Fruit fly (Drosophila melanogaster) whole organism, embryonic: Measurements from ENCODE around the gene mRpL16.

Experiments
- ATbp ChIP-seq: fragments of 200-800 bp; sonication (Bioruptor generic); optimal IDR thresholded peaks from 2 replicates; lab custom pipeline; 2017; ENCODE audit warnings: missing biosample characterization, mild to moderate bottlenecking, missing genetic modification characterization, missing genetic modification reagents
- Atf6 ChIP-seq: fragments of 200-800 bp; sonication (Bioruptor generic); IDR thresholded peaks from 2 replicates; pipeline ENCODE4 v1.3.6; 2022; ENCODE audit warnings: missing biosample characterization, missing genetic modification characterization
- Bdp1 ChIP-seq: fragments of 200-800 bp; sonication (Bioruptor generic); optimal IDR thresholded peaks from 3 replicates; lab custom pipeline; 2016; ENCODE audit warnings: missing biosample characterization, missing genetic modification characterization
- CG11560 ChIP-seq: fragments of 200-800 bp; sonication (Bioruptor generic); IDR thresholded peaks from 3 replicates; pipeline ENCODE4 v1.3.6; 2022; ENCODE audit warnings: missing biosample characterization, missing genetic modification characterization
- CG11696 ChIP-seq: fragments of 200-800 bp; sonication (Bioruptor generic); IDR thresholded peaks from 2 replicates; pipeline ENCODE4 v1.3.6; 2022; ENCODE audit warnings: missing biosample characterization, missing genetic modification characterization
- CG14014 ChIP-seq: fragments of 200-800 bp; sonication (Bioruptor generic); IDR thresholded peaks from 2 replicates; pipeline ENCODE4 v1.3.6; 2022; ENCODE audit warnings: missing biosample characterization, missing genetic modification characterization
- CG15696 ChIP-seq: fragments of 200-800 bp; sonication (Bioruptor generic); optimal IDR thresholded peaks from 2 replicates; lab custom pipeline; 2019; ENCODE audit warnings: missing biosample characterization, mild to moderate bottlenecking, missing genetic modification characterization, moderate library complexity
- CG1647 ChIP-seq: fragments of 200-800 bp; sonication (Bioruptor generic); optimal IDR thresholded peaks from 3 replicates; lab custom pipeline; 2016; ENCODE audit warnings: missing biosample characterization, missing genetic modification characterization
- CG17829 ChIP-seq: fragments of 200-800 bp; optimal IDR thresholded peaks from 2 replicates; lab custom pipeline; 2019; ENCODE audit warnings: missing biosample characterization, mild to moderate bottlenecking, missing genetic modification characterization, moderate library complexity
- CG2678 ChIP-seq: fragments of 200-800 bp; sonication (Bioruptor generic); optimal IDR thresholded peaks from 3 replicates; lab custom pipeline; 2019; ENCODE audit warnings: missing biosample characterization, mild to moderate bottlenecking, missing genetic modification characterization, moderate library complexity
- CG31441 ChIP-seq: fragments of 200-800 bp; sonication (Bioruptor generic); IDR thresholded peaks from 2 replicates; pipeline ENCODE4 v1.3.6; 2022; ENCODE audit warnings: missing biosample characterization, missing genetic modification characterization
- CG3163 ChIP-seq: fragments of 200-800 bp; sonication (Bioruptor generic); optimal IDR thresholded peaks from 3 replicates; lab custom pipeline; 2016; ENCODE audit warnings: missing biosample characterization, missing genetic modification characterization
- CG33213 ChIP-seq: fragments of 200-800 bp; sonication (Bioruptor generic); optimal IDR thresholded peaks from 3 replicates; lab custom pipeline; 2016; ENCODE audit warnings: missing biosample characterization, missing genetic modification characterization
- CG4360 ChIP-seq: fragments of 200-800 bp; sonication (Bioruptor generic); IDR thresholded peaks from 2 replicates; pipeline ENCODE4 v1.3.6; 2022; ENCODE audit warnings: missing biosample characterization, missing genetic modification characterization
- CG6254 ChIP-seq: fragments of 200-800 bp; sonication (Bioruptor generic); optimal IDR thresholded peaks from 3 replicates; lab custom pipeline; 2017; ENCODE audit warnings: mild to moderate bottlenecking, missing biosample characterization, missing genetic modification reagents, missing genetic modification characterization
- CG6689 ChIP-seq: fragments of 200-800 bp; sonication (Bioruptor generic); IDR thresholded peaks from 2 replicates; pipeline ENCODE4 v1.3.6; 2022; ENCODE audit warnings: missing biosample characterization, missing genetic modification characterization
- CG8359 ChIP-seq: fragments of 200-800 bp; sonication (Bioruptor generic); optimal IDR thresholded peaks from 2 replicates; lab custom pipeline; 2017; ENCODE audit warnings: missing biosample characterization, mild to moderate bottlenecking, missing genetic modification characterization, borderline replicate concordance
- CG8944 ChIP-seq: fragments of 200-800 bp; sonication (Bioruptor generic); optimal IDR thresholded peaks from 3 replicates; lab custom pipeline; 2016; ENCODE audit warnings: missing biosample characterization, missing genetic modification characterization
- CG9817 ChIP-seq: fragments of 200-800 bp; sonication (Bioruptor generic); optimal IDR thresholded peaks from 2 replicates; lab custom pipeline; 2018; ENCODE audit warnings: missing biosample characterization, mild to moderate bottlenecking, missing genetic modification characterization, moderate library complexity
- CG9932 ChIP-seq: fragments of 200-800 bp; sonication (Bioruptor generic); IDR thresholded peaks from 2 replicates; pipeline ENCODE4 v1.3.6; 2022; ENCODE audit warnings: missing biosample characterization, missing genetic modification characterization
- Camta ChIP-seq: fragments of 200-800 bp; sonication (Bioruptor generic); optimal IDR thresholded peaks from 2 replicates; lab custom pipeline; 2016; ENCODE audit warnings: missing biosample characterization, missing genetic modification characterization
- D19B ChIP-seq: fragments of 200-800 bp; sonication (Bioruptor generic); optimal IDR thresholded peaks from 2 replicates; lab custom pipeline; 2017; ENCODE audit warnings: missing biosample characterization, mild to moderate bottlenecking, missing genetic modification characterization
- Dll ChIP-seq: fragments of 200-800 bp; sonication (Bioruptor generic); IDR thresholded peaks from 4 replicates; pipeline ENCODE4 v1.3.6; 2022; ENCODE audit warnings: missing biosample characterization, missing genetic modification characterization; ENCODE audit not compliant: partially characterized antibody
- Dref ChIP-seq: fragments of 200-800 bp; sonication (Bioruptor generic); IDR thresholded peaks from 2 replicates; pipeline ENCODE4 v1.3.6; 2022; ENCODE audit warnings: missing biosample characterization, missing genetic modification characterization
- H2.0 ChIP-seq: fragments of 200-800 bp; sonication (Bioruptor generic); IDR thresholded peaks from 2 replicates; pipeline ENCODE4 v1.3.6; 2022; ENCODE audit warnings: missing biosample characterization, missing genetic modification characterization
- HLH54F ChIP-seq: fragments of 200-800 bp; sonication (Bioruptor generic); optimal IDR thresholded peaks from 3 replicates; lab custom pipeline; 2016; ENCODE audit warnings: missing biosample characterization, missing genetic modification characterization
- Hr78 ChIP-seq, 2 experiments: fragments of 200-800 bp in 1 of 2; fragments of >200 bp in 1 of 2; sonication (Bioruptor generic) in 1 of 2; optimal IDR thresholded peaks; 2 replicates each; lab custom pipeline; 2017 to 2019; ENCODE audit warnings: missing biosample characterization in 2 of 2, missing genetic modification characterization in 2 of 2, mild to moderate bottlenecking in 1 of 2, moderate library complexity in 1 of 2
- Max ChIP-seq: fragments of 200-800 bp; sonication (Bioruptor generic); optimal IDR thresholded peaks from 2 replicates; lab custom pipeline; 2016; ENCODE audit warnings: missing biosample characterization, mild to moderate bottlenecking, missing genetic modification characterization
- Meics ChIP-seq: fragments of 200-800 bp; sonication (Bioruptor generic); optimal IDR thresholded peaks from 2 replicates; lab custom pipeline; 2017; ENCODE audit warnings: missing biosample characterization, mild to moderate bottlenecking, missing genetic modification characterization
- Sry-β ChIP-seq: fragments of 200-800 bp; sonication (Bioruptor generic); optimal IDR thresholded peaks from 2 replicates; lab custom pipeline; 2018; ENCODE audit warnings: missing biosample characterization, mild to moderate bottlenecking, missing genetic modification characterization, moderate library complexity
- ab ChIP-seq: fragments of 200-800 bp; sonication (Bioruptor generic); optimal IDR thresholded peaks from 2 replicates; lab custom pipeline; 2016; ENCODE audit warnings: missing biosample characterization, missing genetic modification characterization
- aop ChIP-seq: fragments of 200-800 bp; sonication (Bioruptor generic); IDR thresholded peaks from 2 replicates; pipeline ENCODE4 v1.3.6; 2022; ENCODE audit warnings: missing biosample characterization, missing genetic modification characterization
- bcd ChIP-seq: fragments of 200-800 bp; sonication (Bioruptor generic); optimal IDR thresholded peaks from 2 replicates; lab custom pipeline; 2017; ENCODE audit warnings: missing biosample characterization, mild to moderate bottlenecking, missing genetic modification characterization
- br ChIP-seq: fragments of >200 bp; optimal IDR thresholded peaks from 2 replicates; lab custom pipeline; 2017
- chm ChIP-seq: fragments of 200-800 bp; sonication (Bioruptor generic); IDR thresholded peaks from 2 replicates; pipeline ENCODE4 v1.3.6; 2022; ENCODE audit warnings: missing biosample characterization, missing genetic modification characterization
- dmrt11E ChIP-seq: fragments of 200-800 bp; sonication (Bioruptor generic); optimal IDR thresholded peaks from 3 replicates; lab custom pipeline; 2018; ENCODE audit warnings: missing biosample characterization, mild to moderate bottlenecking, missing genetic modification characterization, moderate library complexity
- emc ChIP-seq: fragments of 200-800 bp; sonication (Bioruptor generic); optimal IDR thresholded peaks from 2 replicates; lab custom pipeline; 2016; ENCODE audit warnings: missing biosample characterization, missing genetic modification characterization
- ewg ChIP-seq: fragments of 200-800 bp; sonication (Bioruptor generic); optimal IDR thresholded peaks from 3 replicates; lab custom pipeline; 2017; ENCODE audit warnings: mild to moderate bottlenecking, missing biosample characterization, missing genetic modification reagents, missing genetic modification characterization
- fd3F ChIP-seq: fragments of 200-800 bp; sonication (Bioruptor generic); optimal IDR thresholded peaks from 2 replicates; lab custom pipeline; 2018; ENCODE audit warnings: missing biosample characterization, mild to moderate bottlenecking, missing genetic modification characterization, moderate library complexity
- fd64A ChIP-seq: fragments of 200-800 bp; sonication (Bioruptor generic); optimal IDR thresholded peaks from 3 replicates; lab custom pipeline; 2018; ENCODE audit warnings: missing biosample characterization, mild to moderate bottlenecking, missing genetic modification characterization
- fru ChIP-seq: fragments of >200 bp; optimal IDR thresholded peaks from 2 replicates; lab custom pipeline; 2017
- gfzf ChIP-seq: fragments of 200-800 bp; sonication (Bioruptor generic); optimal IDR thresholded peaks from 2 replicates; lab custom pipeline; 2016; ENCODE audit warnings: missing biosample characterization, mild to moderate bottlenecking, missing genetic modification characterization, moderate library complexity
- gsb ChIP-seq: fragments of 200-800 bp; sonication (Bioruptor generic); IDR thresholded peaks from 2 replicates; pipeline ENCODE4 v1.3.6; 2022; ENCODE audit warnings: missing biosample characterization, missing genetic modification characterization
- ham ChIP-seq: fragments of 200-800 bp; sonication (Bioruptor generic); IDR thresholded peaks from 2 replicates; pipeline ENCODE4 v1.3.6; 2022; ENCODE audit warnings: missing biosample characterization, missing genetic modification characterization
- lola ChIP-seq, 3 experiments: fragments of >200 bp in 2 of 3; fragments of 200-800 bp in 1 of 3; sonication (Bioruptor generic) in 1 of 3; optimal IDR thresholded peaks; 2 replicates each; lab custom pipeline; 2017 to 2019; ENCODE audit warnings: missing biosample characterization in 3 of 3, missing genetic modification characterization in 3 of 3, mild to moderate bottlenecking in 1 of 3, moderate library complexity in 1 of 3
- mam ChIP-seq: fragments of 200-800 bp; sonication (Bioruptor generic); optimal IDR thresholded peaks from 3 replicates; lab custom pipeline; 2016; ENCODE audit warnings: missing biosample characterization, missing genetic modification characterization
- psq ChIP-seq: fragments of 200-800 bp; sonication (Bioruptor generic); optimal IDR thresholded peaks from 2 replicates; lab custom pipeline; 2017; ENCODE audit warnings: missing biosample characterization, missing genetic modification characterization
- rib ChIP-seq: fragments of 200-800 bp; sonication (Bioruptor generic); IDR thresholded peaks from 2 replicates; pipeline ENCODE4 v1.3.6; 2022; ENCODE audit warnings: missing biosample characterization, missing genetic modification characterization
- sens ChIP-seq: fragments of 200-800 bp; sonication (Bioruptor generic); peaks from one replicate; lab custom pipeline; 2016; ENCODE audit warnings: missing biosample characterization, missing genetic modification characterization
- tgo ChIP-seq: fragments of 200-800 bp; sonication (Bioruptor generic); IDR thresholded peaks from 3 replicates; pipeline ENCODE4 v1.3.6; 2022; ENCODE audit warnings: missing biosample characterization, missing genetic modification characterization
- ttk ChIP-seq: fragments of 200-800 bp; sonication (Bioruptor generic); IDR thresholded peaks from 2 replicates; pipeline ENCODE4 v2.1.2; 2022; ENCODE audit warnings: missing biosample characterization, missing genetic modification characterization

The mRpL16 gene

dm6 chrX:1907727-1908264, 17.7 kb downstream of the mRpL16 start, which contains the start of gene mip130 (continued):
- TF ChIP-seq CG31441 (GFP tag; lab: Robert Waterston, UW) (peak; percentile 44; the same call in 1 of the 2 replicates), CG9932 (GFP tag; lab: Robert Waterston, UW) (peak; percentile 72), tgo (GFP tag; lab: Robert Waterston, UW) (peak; percentile 36; the same call in 1 of the 3 replicates), Atf6 (peak; percentile 66), CG14014 (GFP tag; lab: Robert Waterston, UW) (peak; percentile 69), emc (GFP tag; lab: Kevin White, UChicago) (peak; percentile 16), CG33213 (GFP tag; lab: Kevin White, UChicago) (no peak), Dref (GFP tag; lab: Robert Waterston, UW) (peak; percentile 52), HLH54F (GFP tag; lab: Kevin White, UChicago) (peak; percentile 3), fd3F (GFP tag; lab: Kevin White, UChicago) (peak; percentile 34), sens (GFP tag; lab: Kevin White, UChicago) (peak; percentile 88), gfzf (GFP tag; lab: Kevin White, UChicago) (peak; percentile 23), ewg (no peak), CG17829 (peak; percentile 45), ATbp (GFP tag; lab: Kevin White, UChicago) (peak; percentile 53), CG15696 (tag; lab: Kevin White, UChicago) (peak; percentile 40), CG6689 (GFP tag; lab: Robert Waterston, UW) (peak; percentile 67), CG4360 (no peak), lola (GFP tag; optimal IDR thresholded peaks at IDR 0.05; lab: Kevin White, UChicago) (peak in 1 of 3 experiments; percentile 18), Bdp1 (GFP tag; lab: Kevin White, UChicago) (no peak), ab (no peak), Dll (GFP tag; lab: Robert Waterston, UW) (peak; percentile 82; the same call in 3 of the 4 replicates), fru (lab: Kevin White, UChicago) (no peak), br (lab: Kevin White, UChicago) (no peak), rib (GFP tag; lab: Robert Waterston, UW) (peak; percentile 36; the same call in 1 of the 2 replicates), CG9817 (tag; lab: Kevin White, UChicago) (peak; percentile 45), D19B (GFP tag; lab: Kevin White, UChicago) (peak; percentile 57), Meics (GFP tag; lab: Kevin White, UChicago) (peak; percentile 57), CG1647 (GFP tag; lab: Kevin White, UChicago) (peak; percentile 5), CG8944 (GFP tag; lab: Kevin White, UChicago) (no peak), CG3163 (no peak), Hr78 (GFP tag; optimal IDR thresholded peaks at IDR 0.05; lab: Kevin White, UChicago) (no peak), ttk (GFP tag; lab: Robert Waterston, UW) (no peak), H2.0 (GFP tag; lab: Robert Waterston, UW) (no peak), Sry-β (GFP tag; lab: Kevin White, UChicago) (no peak), ham (GFP tag; lab: Robert Waterston, UW) (no peak), CG6254 (no peak), fd64A (GFP tag; lab: Kevin White, UChicago) (no peak), CG2678 (peak; percentile 62), Camta (GFP tag; lab: Kevin White, UChicago) (peak; percentile 54), aop (GFP tag; lab: Robert Waterston, UW) (no peak), CG8359 (GFP tag; lab: Kevin White, UChicago) (no peak), chm (GFP tag; lab: Robert Waterston, UW) (no peak), CG11560 (tag; lab: Robert Waterston, UW) (peak; percentile 72), bcd (GFP tag; lab: Kevin White, UChicago) (peak; percentile 50), Max (GFP tag; lab: Kevin White, UChicago) (peak; percentile 46), psq (GFP tag; lab: Kevin White, UChicago) (no peak), dmrt11E (tag; lab: Kevin White, UChicago) (peak; percentile 34), gsb (GFP tag; lab: Robert Waterston, UW) (no peak), CG11696 (GFP tag; lab: Robert Waterston, UW) (no peak), mam (peak; percentile 50)
